Worm (Caenorhabditis elegans): Measurements from ENCODE around the gene grl-27.
"Not testable (repeated sequence)": the region's sequence is repeated elsewhere in the genome, so short reads cannot be mapped to it uniquely, and the experiment has no call there.

- not testable (repeated sequence) for TF ChIP-seq dao-5, him-1 (tag; optimal IDR thresholded peaks at IDR 0.05)
Observed at ce11 chrV:3597052-3597451, 21.4 kb upstream of the grl-27 start, which contains the start of gene srh-212.
